Worm (Caenorhabditis elegans) whole organism, mixed stage, embryonic: ENCODE data around the gene tbc-20.

Experiments used
- ces-1 ChIP-seq: fragments of 150-350 bp; optimal IDR thresholded peaks from 2 replicates; lab custom pipeline; 2014; ENCODE audit warnings: missing biosample characterization, missing genetic modification reagents, missing genetic modification characterization
- lin-13 ChIP-seq: fragments of 150-350 bp; optimal IDR thresholded peaks from 2 replicates; lab custom pipeline; 2014; ENCODE audit warnings: missing biosample characterization, missing genetic modification characterization
- lin-32 ChIP-seq: fragments of 200-800 bp; sonication (Bioruptor generic); optimal IDR thresholded peaks from 2 replicates; lab custom pipeline; 2018; ENCODE audit warnings: mild to moderate bottlenecking, missing genetic modification characterization, missing compliant biosample characterization
- lsy-2 ChIP-seq: fragments of 150-350 bp; optimal IDR thresholded peaks from 2 replicates; lab custom pipeline; 2014; ENCODE audit warnings: missing biosample characterization, missing genetic modification characterization
- nhr-237 ChIP-seq: fragments of 150-350 bp; optimal IDR thresholded peaks from 2 replicates; lab custom pipeline; 2014; ENCODE audit warnings: missing biosample characterization, missing genetic modification characterization
- nhr-76 ChIP-seq: sonication (generic microtip); optimal IDR thresholded peaks from 2 replicates; lab custom pipeline; 2017; ENCODE audit warnings: missing biosample characterization, missing genetic modification characterization
- pha-4 ChIP-seq: fragments of 150-350 bp; optimal IDR thresholded peaks from 2 replicates; lab custom pipeline; 2018; ENCODE audit warnings: missing biosample characterization, missing genetic modification reagents, missing genetic modification characterization
- tbx-8 ChIP-seq: fragments of 200-800 bp; sonication (Bioruptor generic); optimal IDR thresholded peaks from 2 replicates; lab custom pipeline; 2018; ENCODE audit warnings: mild to moderate bottlenecking, missing genetic modification characterization, moderate library complexity, missing compliant biosample characterization
- unc-62 ChIP-seq: fragments of 150-350 bp; optimal IDR thresholded peaks from 2 replicates; lab custom pipeline; 2014; ENCODE audit warnings: missing biosample characterization, missing genetic modification reagents, missing genetic modification characterization
- zip-8 ChIP-seq: fragments of 150-350 bp; optimal IDR thresholded peaks from 2 replicates; lab custom pipeline; 2014; ENCODE audit warnings: missing biosample characterization, missing genetic modification characterization
- ztf-11 ChIP-seq: fragments of 150-350 bp; optimal IDR thresholded peaks from 2 replicates; lab custom pipeline; 2014; ENCODE audit warnings: missing biosample characterization, missing genetic modification characterization

- TF ChIP-seq unc-62 (GFP tag; lab: Kevin White, UChicago), result no peak
- no peak for TF ChIP-seq tbx-8 (GFP tag; lab: Kevin White, UChicago)
- TF ChIP-seq nhr-237 (tag; lab: Kevin White, UChicago), result no peak
- no peak for TF ChIP-seq ztf-11
- no peak for TF ChIP-seq nhr-76 (tag; lab: Kevin White, UChicago)
- TF ChIP-seq lin-32, result no peak
- no peak for TF ChIP-seq lin-13 (tag; lab: Kevin White, UChicago)
- TF ChIP-seq zip-8, result no peak
- TF ChIP-seq lsy-2 (tag; lab: Kevin White, UChicago), result no peak
- no peak for TF ChIP-seq pha-4 (tag; lab: Kevin White, UChicago)
- no peak for TF ChIP-seq ces-1 (GFP tag; lab: Kevin White, UChicago)
These were observed 13.2 kb downstream of the tbc-20 start for ce11 chrII:14811472-14811871.
